Worm (Caenorhabditis elegans) whole organism, mixed stage, embryonic: Measurements from ENCODE around the gene fos-1.

Experiments used
- M03D4.4 ChIP-seq: sonication (generic microtip); optimal IDR thresholded peaks from 2 replicates; lab custom pipeline; 2017; ENCODE audit warnings: mild to moderate bottlenecking, missing genetic modification characterization, missing compliant biosample characterization
- bed-3 ChIP-seq: fragments of 200-800 bp; sonication (Bioruptor generic); optimal IDR thresholded peaks from 3 replicates; lab custom pipeline; 2018; ENCODE audit warnings: mild to moderate bottlenecking, missing genetic modification characterization, moderate library complexity, missing compliant biosample characterization
- blmp-1 ChIP-seq: fragments of 150-350 bp; optimal IDR thresholded peaks from 2 replicates; lab custom pipeline; 2014; ENCODE audit warnings: missing biosample characterization, missing genetic modification characterization
- ceh-39 ChIP-seq: fragments of 150-350 bp; optimal IDR thresholded peaks from 2 replicates; lab custom pipeline; 2014; ENCODE audit warnings: missing biosample characterization, missing genetic modification characterization
- ceh-43 ChIP-seq: fragments of 200-800 bp; sonication (Bioruptor generic); optimal IDR thresholded peaks from 2 replicates; lab custom pipeline; 2018; ENCODE audit warnings: mild to moderate bottlenecking, missing genetic modification characterization, moderate library complexity, missing compliant biosample characterization
- ceh-83 ChIP-seq: fragments of 200-800 bp; sonication (Bioruptor generic); optimal IDR thresholded peaks from 2 replicates; lab custom pipeline; 2018; ENCODE audit warnings: mild to moderate bottlenecking, missing genetic modification characterization, missing compliant biosample characterization
- ces-1 ChIP-seq: fragments of 150-350 bp; optimal IDR thresholded peaks from 2 replicates; lab custom pipeline; 2014; ENCODE audit warnings: missing biosample characterization, missing genetic modification reagents, missing genetic modification characterization
- cnd-1 ChIP-seq: fragments of 200-800 bp; sonication (Bioruptor generic); optimal IDR thresholded peaks from 2 replicates; lab custom pipeline; 2018; ENCODE audit warnings: mild to moderate bottlenecking, missing genetic modification characterization, missing compliant biosample characterization
- drap-1 ChIP-seq: fragments of 200-800 bp; sonication (Bioruptor generic); optimal IDR thresholded peaks from 3 replicates; lab custom pipeline; 2018; ENCODE audit warnings: mild to moderate bottlenecking, missing genetic modification characterization, missing compliant biosample characterization
- elt-1 ChIP-seq: sonication (generic microtip); optimal IDR thresholded peaks from 2 replicates; lab custom pipeline; 2017; ENCODE audit warnings: missing genetic modification characterization, mild to moderate bottlenecking, missing compliant biosample characterization, antibody characterized with exemption, moderate library complexity, borderline replicate concordance; ENCODE audit not compliant: insufficient read depth
- elt-3 ChIP-seq: fragments of 150-350 bp; optimal IDR thresholded peaks from 2 replicates; lab custom pipeline; 2014; ENCODE audit warnings: missing biosample characterization, missing genetic modification characterization
- flh-1 ChIP-seq: fragments of 200-800 bp; sonication (Bioruptor generic); optimal IDR thresholded peaks from 2 replicates; lab custom pipeline; 2018; ENCODE audit warnings: mild to moderate bottlenecking, missing genetic modification characterization, moderate library complexity, missing compliant biosample characterization
- ham-2 ChIP-seq: fragments of 200-800 bp; sonication (Bioruptor generic); optimal IDR thresholded peaks from 2 replicates; lab custom pipeline; 2018; ENCODE audit warnings: mild to moderate bottlenecking, missing genetic modification characterization, missing compliant biosample characterization
- hlh-1 ChIP-seq: fragments of 150-350 bp; optimal IDR thresholded peaks from 2 replicates; lab custom pipeline; 2014; ENCODE audit warnings: missing biosample characterization, missing genetic modification reagents, missing genetic modification characterization
- lin-13 ChIP-seq: fragments of 150-350 bp; optimal IDR thresholded peaks from 2 replicates; lab custom pipeline; 2014; ENCODE audit warnings: missing biosample characterization, missing genetic modification characterization
- lin-32 ChIP-seq: fragments of 200-800 bp; sonication (Bioruptor generic); optimal IDR thresholded peaks from 2 replicates; lab custom pipeline; 2018; ENCODE audit warnings: mild to moderate bottlenecking, missing genetic modification characterization, missing compliant biosample characterization
- lsy-2 ChIP-seq: fragments of 150-350 bp; optimal IDR thresholded peaks from 2 replicates; lab custom pipeline; 2014; ENCODE audit warnings: missing biosample characterization, missing genetic modification characterization
- mab-5 ChIP-seq: fragments of 150-350 bp; optimal IDR thresholded peaks from 2 replicates; lab custom pipeline; 2014; ENCODE audit warnings: missing biosample characterization, missing genetic modification characterization
- mep-1 ChIP-seq: fragments of 150-350 bp; optimal IDR thresholded peaks from 2 replicates; lab custom pipeline; 2017; ENCODE audit warnings: missing biosample characterization, missing genetic modification reagents, missing genetic modification characterization, inconsistent platforms
- mls-2 ChIP-seq: sonication (generic microtip); optimal IDR thresholded peaks from 2 replicates; lab custom pipeline; 2016; ENCODE audit warnings: mild to moderate bottlenecking, missing genetic modification characterization, moderate library complexity, missing compliant biosample characterization
- nhr-12 ChIP-seq: fragments of 150-350 bp; optimal IDR thresholded peaks from 2 replicates; lab custom pipeline; 2014; ENCODE audit warnings: missing biosample characterization, missing genetic modification characterization
- nhr-2 ChIP-seq: fragments of 150-350 bp; optimal IDR thresholded peaks from 2 replicates; lab custom pipeline; 2014; ENCODE audit warnings: missing biosample characterization, missing genetic modification characterization
- nhr-237 ChIP-seq: fragments of 150-350 bp; optimal IDR thresholded peaks from 2 replicates; lab custom pipeline; 2014; ENCODE audit warnings: missing biosample characterization, missing genetic modification characterization
- nhr-28 ChIP-seq: fragments of 150-350 bp; optimal IDR thresholded peaks from 2 replicates; lab custom pipeline; 2014; ENCODE audit warnings: missing biosample characterization, missing genetic modification characterization
- nhr-76 ChIP-seq: sonication (generic microtip); optimal IDR thresholded peaks from 2 replicates; lab custom pipeline; 2017; ENCODE audit warnings: missing biosample characterization, missing genetic modification characterization
- pha-4 ChIP-seq: fragments of 150-350 bp; optimal IDR thresholded peaks from 2 replicates; lab custom pipeline; 2018; ENCODE audit warnings: missing biosample characterization, missing genetic modification reagents, missing genetic modification characterization
- sem-2 ChIP-seq: fragments of 200-800 bp; sonication (Bioruptor generic); optimal IDR thresholded peaks from 2 replicates; lab custom pipeline; 2018; ENCODE audit warnings: mild to moderate bottlenecking, missing genetic modification characterization, missing compliant biosample characterization
- snpc-4 ChIP-seq: fragments of 150-350 bp; optimal IDR thresholded peaks from 2 replicates; lab custom pipeline; 2014; ENCODE audit warnings: missing biosample characterization, missing genetic modification characterization
- sptf-1 ChIP-seq: sonication (generic microtip); optimal IDR thresholded peaks from 2 replicates; lab custom pipeline; 2017; ENCODE audit warnings: mild to moderate bottlenecking, missing genetic modification characterization, moderate library complexity, missing compliant biosample characterization
- tbx-8 ChIP-seq: fragments of 200-800 bp; sonication (Bioruptor generic); optimal IDR thresholded peaks from 2 replicates; lab custom pipeline; 2018; ENCODE audit warnings: mild to moderate bottlenecking, missing genetic modification characterization, moderate library complexity, missing compliant biosample characterization
- unc-120 ChIP-seq: sonication (generic microtip); optimal IDR thresholded peaks from 2 replicates; lab custom pipeline; 2017; ENCODE audit warnings: missing genetic modification characterization, missing compliant biosample characterization; ENCODE audit not compliant: poor library complexity, severe bottlenecking
- unc-39 ChIP-seq: fragments of 150-350 bp; optimal IDR thresholded peaks from 2 replicates; lab custom pipeline; 2014; ENCODE audit warnings: missing biosample characterization, missing genetic modification characterization
- unc-62 ChIP-seq: fragments of 150-350 bp; optimal IDR thresholded peaks from 2 replicates; lab custom pipeline; 2014; ENCODE audit warnings: missing biosample characterization, missing genetic modification reagents, missing genetic modification characterization
- zip-8 ChIP-seq: fragments of 150-350 bp; optimal IDR thresholded peaks from 2 replicates; lab custom pipeline; 2014; ENCODE audit warnings: missing biosample characterization, missing genetic modification characterization
- ztf-11 ChIP-seq: fragments of 150-350 bp; optimal IDR thresholded peaks from 2 replicates; lab custom pipeline; 2014; ENCODE audit warnings: missing biosample characterization, missing genetic modification characterization

The fos-1 gene

ce11 chrV:5986755-5987154 lies 16.6 kb upstream of the fos-1 start, which contains the start of gene C10F3.7:
Gene C10F3.7 (minus strand): TSS chrV:5986855.
- TF ChIP-seq tbx-8 (GFP tag; lab: Kevin White, UChicago) (no peak), pha-4 (tag; lab: Kevin White, UChicago) (no peak), ceh-39 (tag; lab: Kevin White, UChicago) (no peak), nhr-237 (tag; lab: Kevin White, UChicago) (no peak), ceh-83 (no peak), hlh-1 (tag; lab: Kevin White, UChicago) (no peak), elt-3 (tag; lab: Kevin White, UChicago) (no peak), sptf-1 (tag; lab: Kevin White, UChicago) (no peak), elt-1 (tag; lab: Kevin White, UChicago) (no peak), lin-13 (tag; lab: Kevin White, UChicago) (no peak), nhr-12 (tag; lab: Kevin White, UChicago) (no peak), lin-32 (no peak), drap-1 (no peak)

- TF ChIP-seq mls-2, result no peak
- no peak for TF ChIP-seq M03D4.4
- no peak for TF ChIP-seq nhr-237 (tag; lab: Kevin White, UChicago)
- TF ChIP-seq nhr-2 (tag; lab: Kevin White, UChicago), result no peak
- peak; percentile 30 for TF ChIP-seq ces-1 (GFP tag; lab: Kevin White, UChicago)
- no peak for TF ChIP-seq ceh-43 (GFP tag; lab: Kevin White, UChicago)
Observed at ce11 chrV:5990383-5990782, 13.0 kb upstream of the fos-1 start, which contains the start of gene fut-8. Gene fut-8 (minus strand): TSS chrV:5990483.

- peak; percentile 80 for TF ChIP-seq ces-1 (GFP tag; lab: Kevin White, UChicago)
- TF ChIP-seq hlh-1 (tag; lab: Kevin White, UChicago), result peak; percentile 73
- TF ChIP-seq lsy-2 (tag; lab: Kevin White, UChicago), result peak; percentile 15
- TF ChIP-seq flh-1 (GFP tag; lab: Kevin White, UChicago), result no peak
- TF ChIP-seq unc-62 (GFP tag; lab: Kevin White, UChicago), result peak; percentile 93
- no peak for TF ChIP-seq ham-2 (GFP tag; lab: Kevin White, UChicago)
- peak; percentile 36 for TF ChIP-seq mep-1 (tag; lab: Kevin White, UChicago)
- peak; percentile 89 for TF ChIP-seq unc-120 (tag; lab: Kevin White, UChicago)
Observed at ce11 chrV:5991490-5992069, 11.8 kb upstream of the fos-1 start.

- TF ChIP-seq mab-5 (tag; lab: Kevin White, UChicago) (peak; percentile 52), sptf-1 (tag; lab: Kevin White, UChicago) (no peak), nhr-2 (tag; lab: Kevin White, UChicago) (no peak), unc-62 (GFP tag; lab: Kevin White, UChicago) (peak; percentile 95), bed-3 (no peak), unc-120 (tag; lab: Kevin White, UChicago) (peak; percentile 4), cnd-1 (peak; percentile 44), hlh-1 (tag; lab: Kevin White, UChicago) (peak; percentile 97)
Observed at ce11 chrV:5995598-5995997, 7.8 kb upstream of the fos-1 start.

- TF ChIP-seq mep-1 (tag; lab: Kevin White, UChicago), result no peak
- TF ChIP-seq nhr-2 (tag; lab: Kevin White, UChicago), result no peak
- TF ChIP-seq sptf-1 (tag; lab: Kevin White, UChicago), result no peak
- no peak for TF ChIP-seq cnd-1
- TF ChIP-seq, all 35 proteins: peak for 0
Observed at ce11 chrV:5996114-5996513, 7.3 kb upstream of the fos-1 start, which contains the start of gene cpg-4. Gene cpg-4 (plus strand): TSS chrV:5996416.

ce11 chrV:6000368-6000802 lies 3.0 kb upstream of the fos-1 start:
- TF ChIP-seq elt-1 (tag; lab: Kevin White, UChicago), result no peak
- TF ChIP-seq flh-1 (GFP tag; lab: Kevin White, UChicago), result no peak
- peak; percentile 49 for TF ChIP-seq mep-1 (tag; lab: Kevin White, UChicago)
- no peak for TF ChIP-seq zip-8 (tag; lab: Kevin White, UChicago)
- peak; percentile 64 for TF ChIP-seq elt-3 (tag; lab: Kevin White, UChicago)
- no peak for TF ChIP-seq drap-1
- peak; percentile 45 for TF ChIP-seq ces-1 (GFP tag; lab: Kevin White, UChicago)
- peak; percentile 76 for TF ChIP-seq nhr-237 (tag; lab: Kevin White, UChicago)
- no peak for TF ChIP-seq M03D4.4
- no peak for TF ChIP-seq tbx-8 (GFP tag; lab: Kevin White, UChicago)
- TF ChIP-seq lin-13 (tag; lab: Kevin White, UChicago), result no peak
- TF ChIP-seq nhr-76 (tag; lab: Kevin White, UChicago), result no peak
- TF ChIP-seq nhr-2 (tag; lab: Kevin White, UChicago), result no peak
- TF ChIP-seq unc-62 (GFP tag; lab: Kevin White, UChicago), result peak; percentile 48
- TF ChIP-seq mab-5 (tag; lab: Kevin White, UChicago), result no peak
- TF ChIP-seq sem-2, result no peak
- TF ChIP-seq nhr-12 (tag; lab: Kevin White, UChicago), result no peak
- peak; percentile 93 for TF ChIP-seq blmp-1 (tag; lab: Kevin White, UChicago)
- no peak for TF ChIP-seq ceh-43 (GFP tag; lab: Kevin White, UChicago)
- no peak for TF ChIP-seq unc-39 (tag; lab: Kevin White, UChicago)
- TF ChIP-seq ztf-11 (tag; lab: Kevin White, UChicago), result no peak
- peak; percentile 27 for TF ChIP-seq ham-2 (GFP tag; lab: Kevin White, UChicago)
- TF ChIP-seq ceh-39 (tag; lab: Kevin White, UChicago), result no peak
- no peak for TF ChIP-seq ceh-83
- TF ChIP-seq snpc-4 (tag; lab: Kevin White, UChicago), result no peak
- peak; percentile 73 for TF ChIP-seq pha-4 (tag; lab: Kevin White, UChicago)
- no peak for TF ChIP-seq nhr-28 (tag; lab: Kevin White, UChicago)
- TF ChIP-seq lsy-2 (tag; lab: Kevin White, UChicago), result peak; percentile 14
